Fruit fly (Drosophila melanogaster): Measurements from ENCODE around the gene CG4907.
A peak's percentile ranks its signal among the peaks of the same experiment; 100 is the strongest.

CG4907 gene

dm6 chr3R:22690311-22690710, 20.3 kb downstream of the CG4907 start, which contains the start of the genes wfs1 and Nup133 (continued):
- TF ChIP-seq ssp (GFP tag; IDR thresholded peaks at IDR 0.05) = peak; percentile 45; the same call in 1 of the 2 replicates
- no peak for TF ChIP-seq ap (GFP tag; IDR thresholded peaks at IDR 0.05)
- no peak for TF ChIP-seq en (GFP tag; optimal IDR thresholded peaks at IDR 0.05)
- TF ChIP-seq knrl (GFP tag; IDR thresholded peaks at IDR 0.05; ENCODE audit: partially characterized antibody) = peak; percentile 90
- peak; percentile 87 for TF ChIP-seq phol (tag; optimal IDR thresholded peaks at IDR 0.05)
- peak; percentile 18; the same call in 1 of the 2 replicates for TF ChIP-seq CG31224 (GFP tag; IDR thresholded peaks at IDR 0.05)
- TF ChIP-seq C15 (GFP tag; IDR thresholded peaks at IDR 0.05) = 0 out of 3 replicates have a peak, but pooled peaks have one; percentile 48
- TF ChIP-seq CG18764 (GFP tag; optimal IDR thresholded peaks at IDR 0.05) = peak; percentile 64
- no peak; the same call in 1 of the 2 replicates for TF ChIP-seq CG1024 (GFP tag; IDR thresholded peaks at IDR 0.05)
- TF ChIP-seq tgo (GFP tag; IDR thresholded peaks at IDR 0.05) = peak; percentile 68
- TF ChIP-seq tap (tag; optimal IDR thresholded peaks at IDR 0.05) = peak; percentile 80
- TF ChIP-seq tio (GFP tag; optimal IDR thresholded peaks at IDR 0.05) = no peak
- TF ChIP-seq CG9817 (tag; optimal IDR thresholded peaks at IDR 0.05) = peak; percentile 76
- peak; percentile 56 for TF ChIP-seq esg (GFP tag; conservative IDR thresholded peaks at IDR 0.05)
- TF ChIP-seq CG1529 (GFP tag; optimal IDR thresholded peaks at IDR 0.05) = peak; percentile 48
- TF ChIP-seq Xbp1 (GFP tag; optimal IDR thresholded peaks at IDR 0.05) = peak; percentile 72
- TF ChIP-seq CG3726 (GFP tag; IDR thresholded peaks at IDR 0.05) = no peak
- TF ChIP-seq CG2678 (tag; optimal IDR thresholded peaks at IDR 0.05) = peak; percentile 88
- peak; percentile 94 for TF ChIP-seq CG12391 (tag; optimal IDR thresholded peaks at IDR 0.05)
- no peak for TF ChIP-seq Fer1 (GFP tag; optimal IDR thresholded peaks at IDR 0.05)
- no peak for TF ChIP-seq D (optimal IDR thresholded peaks at IDR 0.05)
- peak; percentile 60 for TF ChIP-seq D (GFP tag; optimal IDR thresholded peaks at IDR 0.05)
- peak; percentile 59 for TF ChIP-seq CG12155 (GFP tag; optimal IDR thresholded peaks at IDR 0.05)
- TF ChIP-seq CG13287 (GFP tag; IDR thresholded peaks at IDR 0.05; ENCODE audit: partially characterized antibody) = peak; percentile 97
- no peak for TF ChIP-seq cas (GFP tag; IDR thresholded peaks at IDR 0.05)
- TF ChIP-seq da (GFP tag; optimal IDR thresholded peaks at IDR 0.05) = no peak
- TF ChIP-seq CG32767 (GFP tag; IDR thresholded peaks at IDR 0.05) = peak; percentile 65; the same call in 1 of the 2 replicates
- TF ChIP-seq HLH3B (GFP tag; IDR thresholded peaks at IDR 0.05) = peak; percentile 72
- peak; percentile 50 for TF ChIP-seq CG2202 (tag; optimal IDR thresholded peaks at IDR 0.05)
- TF ChIP-seq Fer2 (tag; optimal IDR thresholded peaks at IDR 0.05) = peak; percentile 64
- peak; percentile 60 for TF ChIP-seq Asciz (GFP tag; optimal IDR thresholded peaks at IDR 0.05)
- peak; percentile 75; the same call in 2 of the 3 replicates for TF ChIP-seq CG11695 (GFP tag; IDR thresholded peaks at IDR 0.05)
- TF ChIP-seq CG2712 (tag; optimal IDR thresholded peaks at IDR 0.05) = peak; percentile 92
- no peak for TF ChIP-seq CG17612 (GFP tag; IDR thresholded peaks at IDR 0.05)
- TF ChIP-seq Deaf1 (tag; optimal IDR thresholded peaks at IDR 0.05) = no peak
- peak; percentile 79 for TF ChIP-seq CG6791 (GFP tag; IDR thresholded peaks at IDR 0.05; ENCODE audit: partially characterized antibody)
- TF ChIP-seq Dek (tag; optimal IDR thresholded peaks at IDR 0.05) = peak; percentile 71
- peak; percentile 91 for TF ChIP-seq CoRest (tag; optimal IDR thresholded peaks at IDR 0.05)
- no peak for TF ChIP-seq Hand (GFP tag; optimal IDR thresholded peaks at IDR 0.05)
- TF ChIP-seq Dp (GFP tag; optimal IDR thresholded peaks at IDR 0.05) = peak; percentile 35
- no peak for TF ChIP-seq CG13624 (GFP tag; optimal IDR thresholded peaks at IDR 0.05)
- TF ChIP-seq CG9932 (GFP tag; IDR thresholded peaks at IDR 0.05) = peak; percentile 81
- peak; percentile 97 for TF ChIP-seq CG31441 (GFP tag; IDR thresholded peaks at IDR 0.05)
- peak; percentile 73 for TF ChIP-seq fd96Cb (tag; optimal IDR thresholded peaks at IDR 0.05)
- TF ChIP-seq CG31388 (GFP tag; optimal IDR thresholded peaks at IDR 0.05) = peak; percentile 40
- TF ChIP-seq crol (GFP tag; IDR thresholded peaks at IDR 0.05) = no peak
- TF ChIP-seq sob (GFP tag; IDR thresholded peaks at IDR 0.05) = peak; percentile 78
- no peak for TF ChIP-seq Nf-YC (tag; optimal IDR thresholded peaks at IDR 0.05)
- TF ChIP-seq CG18619 (GFP tag; optimal IDR thresholded peaks at IDR 0.05) = peak; percentile 49
- TF ChIP-seq pan (optimal IDR thresholded peaks at IDR 0.05) = no peak
- peak in 1 of 2 experiments; percentile 70 for TF ChIP-seq pan (GFP tag; optimal IDR thresholded peaks at IDR 0.05 in 1 of 2, IDR thresholded peaks at IDR 0.05 in 1 of 2)

Data from whole organism, embryonic.